Worm (Caenorhabditis elegans) whole organism, midembryonic: ENCODE results near the gene Y113G7B.28.

Source experiments
- cog-1 ChIP-seq: sonication (generic microtip); optimal IDR thresholded peaks from 2 replicates; lab custom pipeline; 2016; ENCODE audit warnings: missing genetic modification characterization, missing compliant biosample characterization
- flt-1 ChIP-seq: fragments of 200-800 bp; sonication (Bioruptor generic); IDR thresholded peaks from 2 replicates; pipeline ENCODE4 v1.3.6; 2022; ENCODE audit warnings: missing genetic modification characterization, missing compliant biosample characterization
- ztf-29 ChIP-seq: fragments of 200-800 bp; sonication (Bioruptor generic); IDR thresholded peaks from 2 replicates; pipeline ENCODE4 v1.3.6; 2022; ENCODE audit warnings: missing genetic modification reagents, missing genetic modification characterization, missing compliant biosample characterization

DNA sequence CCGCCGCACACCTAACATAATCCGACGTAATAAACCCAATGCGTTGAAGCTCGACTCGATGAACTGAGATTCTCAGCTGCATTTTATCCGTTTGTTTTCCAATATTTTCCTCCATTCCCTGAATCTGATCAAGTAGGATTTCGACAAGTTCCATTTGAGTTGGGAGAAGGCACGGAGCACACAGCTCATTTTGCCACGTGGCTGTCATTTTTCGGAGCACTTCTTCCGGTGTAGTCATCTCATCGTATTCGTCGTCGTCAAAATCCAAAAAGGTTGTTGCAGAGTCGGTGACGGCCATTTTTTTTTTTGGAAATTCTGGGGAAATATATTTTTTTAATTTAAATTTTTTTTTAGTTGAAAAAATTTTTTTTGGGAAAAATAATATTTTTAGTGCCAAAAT is 41.6 kb downstream of the Y113G7B.28 start, which contains the start of gene sld-5:
- TF ChIP-seq flt-1: no peak
- TF ChIP-seq cog-1: no peak
- TF ChIP-seq ztf-29 (GFP tag; lab: Robert Waterston, UW): no peak
